Fruit fly (Drosophila melanogaster): ENCODE data around the gene slmb.

- TF ChIP-seq cnc (optimal IDR thresholded peaks at IDR 0.05) = no peak
- no peak for TF ChIP-seq Crg-1 (GFP tag; optimal IDR thresholded peaks at IDR 0.05)
- no peak for TF ChIP-seq ovo (GFP tag; optimal IDR thresholded peaks at IDR 0.05)
- no peak for TF ChIP-seq CG1620 (GFP tag; optimal IDR thresholded peaks at IDR 0.05)
- TF ChIP-seq cic (GFP tag; optimal IDR thresholded peaks at IDR 0.05) = no peak
- no peak for TF ChIP-seq CG7045 (GFP tag; optimal IDR thresholded peaks at IDR 0.05)
- TF ChIP-seq tj (GFP tag; optimal IDR thresholded peaks at IDR 0.05) = no peak
- no peak for TF ChIP-seq CG5204 (GFP tag; optimal IDR thresholded peaks at IDR 0.05)
- no peak for TF ChIP-seq pad (GFP tag; optimal IDR thresholded peaks at IDR 0.05)
- TF ChIP-seq toe (GFP tag; optimal IDR thresholded peaks at IDR 0.05) = no peak
- no peak for TF ChIP-seq kay (GFP tag; ENCODE audit: borderline replicate concordance)
These were observed 40.8 kb upstream of the slmb start, which contains the start of gene Snmp1 for dm6 chr3R:21168105-21168504.
